Worm (Caenorhabditis elegans) whole organism, L2 larva: ENCODE data around the gene lite-1.

Experiments
- ceh-82 ChIP-seq: fragments of 150-350 bp; optimal IDR thresholded peaks from 2 replicates; lab custom pipeline; 2014; ENCODE audit warnings: missing biosample characterization, missing genetic modification characterization
- mbf-1 ChIP-seq: sonication (generic microtip); optimal IDR thresholded peaks from 2 replicates; lab custom pipeline; 2017; ENCODE audit warnings: missing biosample characterization, missing genetic modification characterization
- nhr-237 ChIP-seq: fragments of 150-350 bp; optimal IDR thresholded peaks from 2 replicates; lab custom pipeline; 2014; ENCODE audit warnings: missing biosample characterization, missing genetic modification characterization
- snpc-4 ChIP-seq: fragments of 150-350 bp; optimal IDR thresholded peaks from 2 replicates; lab custom pipeline; 2014; ENCODE audit warnings: missing biosample characterization, missing genetic modification characterization
- unc-39 ChIP-seq: fragments of 150-350 bp; optimal IDR thresholded peaks from 2 replicates; lab custom pipeline; 2014; ENCODE audit warnings: missing biosample characterization, missing genetic modification characterization

- TF ChIP-seq nhr-237 (tag; lab: Kevin White, UChicago) (no peak), ceh-82 (tag; lab: Kevin White, UChicago) (no peak), snpc-4 (no peak), unc-39 (tag; lab: Kevin White, UChicago) (no peak), mbf-1 (no peak)
Measured at ce11 chrX:6194191-6194724, 36.3 kb downstream of the lite-1 start, which contains the start of gene ceh-54.
